Worm (Caenorhabditis elegans) whole organism, L3 larva: ENCODE measurements around the gene F58H1.8.

Experiments used
- R02D3.7 ChIP-seq: fragments of 150-350 bp; optimal IDR thresholded peaks from 2 replicates; lab custom pipeline; 2014; ENCODE audit warnings: missing biosample characterization, missing genetic modification characterization
- ZK546.5 ChIP-seq: sonication (generic microtip); optimal IDR thresholded peaks from 2 replicates; lab custom pipeline; 2017; ENCODE audit warnings: missing biosample characterization, missing genetic modification characterization
- ceh-28 ChIP-seq: fragments of 150-350 bp; optimal IDR thresholded peaks from 2 replicates; lab custom pipeline; 2014; ENCODE audit warnings: missing biosample characterization, missing genetic modification reagents, missing genetic modification characterization
- ceh-9 ChIP-seq: sonication (generic microtip); optimal IDR thresholded peaks from 2 replicates; lab custom pipeline; 2018; ENCODE audit warnings: missing biosample characterization, missing genetic modification characterization
- egl-5 ChIP-seq: fragments of 150-350 bp; optimal IDR thresholded peaks from 2 replicates; lab custom pipeline; 2017; ENCODE audit warnings: missing biosample characterization, missing genetic modification reagents, missing genetic modification characterization, inconsistent platforms
- elt-2 ChIP-seq: sonication (generic microtip); optimal IDR thresholded peaks from 2 replicates; lab custom pipeline; 2016; ENCODE audit warnings: missing genetic modification reagents, mild to moderate bottlenecking, missing genetic modification characterization, missing compliant biosample characterization
- fkh-10 ChIP-seq: sonication (generic microtip); optimal IDR thresholded peaks from 2 replicates; lab custom pipeline; 2017; ENCODE audit warnings: missing biosample characterization, missing genetic modification reagents, missing genetic modification characterization
- fos-1 ChIP-seq: fragments of 150-350 bp; optimal IDR thresholded peaks from 2 replicates; lab custom pipeline; 2014; ENCODE audit warnings: missing biosample characterization, missing genetic modification characterization
- hmg-11 ChIP-seq: sonication (generic microtip); optimal IDR thresholded peaks from 2 replicates; lab custom pipeline; 2016; ENCODE audit warnings: missing genetic modification characterization, missing compliant biosample characterization
- jun-1 ChIP-seq: fragments of 150-350 bp; optimal IDR thresholded peaks from 2 replicates; lab custom pipeline; 2014; ENCODE audit warnings: missing biosample characterization, missing genetic modification reagents, missing genetic modification characterization
- lin-15B ChIP-seq: fragments of 150-350 bp; optimal IDR thresholded peaks from 2 replicates; lab custom pipeline; 2014; ENCODE audit warnings: missing biosample characterization, missing genetic modification characterization
- lin-39 ChIP-seq: fragments of 150-350 bp; optimal IDR thresholded peaks from 2 replicates; lab custom pipeline; 2018; ENCODE audit warnings: missing biosample characterization, missing genetic modification reagents, missing genetic modification characterization
- lsy-12 ChIP-seq: sonication (generic microtip); optimal IDR thresholded peaks from 2 replicates; lab custom pipeline; 2016; ENCODE audit warnings: mild to moderate bottlenecking, missing genetic modification characterization, missing compliant biosample characterization
- mdl-1 ChIP-seq: fragments of 150-350 bp; optimal IDR thresholded peaks from 2 replicates; lab custom pipeline; 2014; ENCODE audit warnings: missing biosample characterization, missing genetic modification characterization
- mml-1 ChIP-seq: fragments of 150-350 bp; sonication (generic microtip); optimal IDR thresholded peaks from 3 replicates; lab custom pipeline; 2014; ENCODE audit warnings: missing biosample characterization, missing genetic modification characterization
- nhr-12 ChIP-seq: fragments of 150-350 bp; optimal IDR thresholded peaks from 2 replicates; lab custom pipeline; 2014; ENCODE audit warnings: missing biosample characterization, missing genetic modification characterization
- nhr-23 ChIP-seq: fragments of 150-350 bp; optimal IDR thresholded peaks from 2 replicates; lab custom pipeline; 2014; ENCODE audit warnings: missing biosample characterization, missing genetic modification reagents, missing genetic modification characterization
- pha-4 ChIP-seq: fragments of 150-350 bp; optimal IDR thresholded peaks from 2 replicates; lab custom pipeline; 2014; ENCODE audit warnings: missing biosample characterization, missing genetic modification reagents, missing genetic modification characterization
- pqm-1 ChIP-seq: fragments of 150-350 bp; optimal IDR thresholded peaks from 2 replicates; lab custom pipeline; 2017; ENCODE audit warnings: missing biosample characterization, missing genetic modification characterization, inconsistent platforms
- snpc-4 ChIP-seq: fragments of 150-350 bp; optimal IDR thresholded peaks from 2 replicates; lab custom pipeline; 2014; ENCODE audit warnings: missing biosample characterization, missing genetic modification characterization
- unc-39 ChIP-seq: sonication (generic microtip); optimal IDR thresholded peaks from 4 replicates; lab custom pipeline; 2017; ENCODE audit warnings: missing biosample characterization, missing genetic modification characterization
- ztf-11 ChIP-seq: fragments of 150-350 bp; optimal IDR thresholded peaks from 2 replicates; lab custom pipeline; 2014; ENCODE audit warnings: missing biosample characterization, missing genetic modification characterization
- ztf-4 ChIP-seq: fragments of 150-350 bp; optimal IDR thresholded peaks from 2 replicates; lab custom pipeline; 2014; ENCODE audit warnings: missing biosample characterization, missing genetic modification characterization

Gene F58H1.8

ce11 chrV:11951227-11951626 lies 16.3 kb downstream of the F58H1.8 start:
- peak; percentile 67 for TF ChIP-seq pha-4 (tag; lab: Kevin White, UChicago)
- TF ChIP-seq hmg-11 (tag; lab: Kevin White, UChicago): no peak
- TF ChIP-seq fos-1 (tag; lab: Kevin White, UChicago): no peak
- TF ChIP-seq unc-39: no peak

ce11 chrV:11952854-11953447 lies 18.0 kb downstream of the F58H1.8 start:
- TF ChIP-seq pha-4 (tag; lab: Kevin White, UChicago): peak; percentile 12
- TF ChIP-seq fkh-10 (GFP tag; lab: Kevin White, UChicago): no peak

ce11 chrV:11953621-11954020 lies 18.7 kb downstream of the F58H1.8 start:
- TF ChIP-seq ztf-4 (tag; lab: Kevin White, UChicago) (no peak), ceh-9 (tag; lab: Kevin White, UChicago) (no peak), fos-1 (tag; lab: Kevin White, UChicago) (no peak), mml-1 (tag; lab: Kevin White, UChicago) (no peak), fkh-10 (GFP tag; lab: Kevin White, UChicago) (peak; percentile 81), mdl-1 (no peak), ceh-28 (no peak)

ce11 chrV:11955617-11956016 lies 20.7 kb downstream of the F58H1.8 start:
- no peak for TF ChIP-seq nhr-23 (tag; lab: Kevin White, UChicago)
- peak; percentile 10 for TF ChIP-seq egl-5
- no peak for TF ChIP-seq ZK546.5 (tag; lab: Kevin White, UChicago)
- no peak for TF ChIP-seq snpc-4 (tag; lab: Kevin White, UChicago)
- TF ChIP-seq pha-4 (tag; lab: Kevin White, UChicago): no peak

ce11 chrV:11958343-11959291 lies 23.7 kb downstream of the F58H1.8 start, which contains the start of gene F58H1.5:
TSS of gene F58H1.5 (plus strand) at chrV:11958393.
- TF ChIP-seq nhr-12 (no peak), nhr-23 (tag; lab: Kevin White, UChicago) (no peak), ceh-9 (tag; lab: Kevin White, UChicago) (peak; percentile 26), lin-15B (tag; lab: Kevin White, UChicago) (no peak)

ce11 chrV:11960084-11960830 lies 25.3 kb downstream of the F58H1.8 start:
- TF ChIP-seq lin-39 (tag; lab: Kevin White, UChicago): peak; percentile 38
- no peak for TF ChIP-seq elt-2 (tag; lab: Kevin White, UChicago)
- TF ChIP-seq mml-1 (tag; lab: Kevin White, UChicago): no peak
- no peak for TF ChIP-seq ceh-9 (tag; lab: Kevin White, UChicago)

ce11 chrV:11960831-11961190 lies 25.9 kb downstream of the F58H1.8 start:
- TF ChIP-seq fkh-10 (GFP tag; lab: Kevin White, UChicago) (peak; percentile 28), fos-1 (tag; lab: Kevin White, UChicago) (no peak)

- TF ChIP-seq lsy-12 (tag; lab: Kevin White, UChicago): no peak
- TF ChIP-seq, all 47 proteins: peak for 0
Observed at ce11 chrV:11964723-11965122, 29.8 kb downstream of the F58H1.8 start, which contains the start of gene F58H1.7. TSS of gene F58H1.7 (minus strand) at chrV:11964823.

ce11 chrV:11975233-11975632 lies 40.3 kb downstream of the F58H1.8 start, which contains the start of gene cpr-1:
TSS of gene cpr-1 (plus strand) at chrV:11975551.
- TF ChIP-seq lin-39 (tag; lab: Kevin White, UChicago): no peak
- no peak for TF ChIP-seq lin-15B (tag; lab: Kevin White, UChicago)
- TF ChIP-seq nhr-23 (tag; lab: Kevin White, UChicago): no peak
- peak; percentile 21 for TF ChIP-seq pha-4 (tag; lab: Kevin White, UChicago)
- TF ChIP-seq nhr-12: no peak
- no peak for TF ChIP-seq R02D3.7 (tag; lab: Kevin White, UChicago)
- peak; percentile 99 for TF ChIP-seq elt-2 (tag; lab: Kevin White, UChicago)
- TF ChIP-seq jun-1 (tag; lab: Kevin White, UChicago): peak; percentile 71
- TF ChIP-seq snpc-4 (tag; lab: Kevin White, UChicago): no peak
- TF ChIP-seq mml-1 (tag; lab: Kevin White, UChicago): no peak
- no peak for TF ChIP-seq ztf-11 (tag; lab: Kevin White, UChicago)
- peak; percentile 86 for TF ChIP-seq pqm-1 (tag; lab: Kevin White, UChicago)
